Fruit fly (Drosophila melanogaster): ENCODE data around the gene Paf-AHalpha.

The Paf-AHalpha gene

dm6 chrX:15803764-15804563, 18.6 kb upstream of the Paf-AHalpha start, which contains the start of the genes PGRP-LE and sd:
Gene PGRP-LE, minus strand, starts transcription at chrX:15803880.
Gene sd, plus strand, starts transcription at chrX:15804370.
- TF ChIP-seq Gug (GFP tag; IDR thresholded peaks at IDR 0.05) (no peak), CG3032 (tag; optimal IDR thresholded peaks at IDR 0.05) (no peak), svp (GFP tag) (peak; percentile 53), CG6163 (GFP tag; IDR thresholded peaks at IDR 0.05) (peak; percentile 29; the same call in 1 of the 3 replicates), OdsH (GFP tag; optimal IDR thresholded peaks at IDR 0.05) (peak; percentile 11), cyc (GFP tag; optimal IDR thresholded peaks at IDR 0.05) (no peak), Eip78C (GFP tag) (peak; percentile 71), CG6854 (GFP tag; optimal IDR thresholded peaks at IDR 0.05) (peak; percentile 56), Sox102F (GFP tag; optimal IDR thresholded peaks at IDR 0.05) (peak; percentile 40), CG6792 (GFP tag; optimal IDR thresholded peaks at IDR 0.05) (no peak), CG9139 (GFP tag; optimal IDR thresholded peaks at IDR 0.05) (peak; percentile 34), fd85E (GFP tag; optimal IDR thresholded peaks at IDR 0.05) (no peak), esn (GFP tag; optimal IDR thresholded peaks at IDR 0.05) (no peak), CG16779 (tag; optimal IDR thresholded peaks at IDR 0.05) (no peak), CG8119 (GFP tag; IDR thresholded peaks at IDR 0.05) (0 out of 3 replicates have a peak, but pooled peaks have one; percentile 14), CG31627 (GFP tag; optimal IDR thresholded peaks at IDR 0.05) (no peak), spab (GFP tag; optimal IDR thresholded peaks at IDR 0.05) (no peak), CG11902 (GFP tag; optimal IDR thresholded peaks at IDR 0.05) (no peak), Smox (GFP tag; optimal IDR thresholded peaks at IDR 0.05) (peak; percentile 13), CG7368 (GFP tag; optimal IDR thresholded peaks at IDR 0.05) (no peak), Sox15 (GFP tag; optimal IDR thresholded peaks at IDR 0.05) (no peak), CG8632 (GFP tag; optimal IDR thresholded peaks at IDR 0.05) (no peak), Blimp-1 (GFP tag; optimal IDR thresholded peaks at IDR 0.05) (peak; percentile 22), CG11762 (GFP tag; optimal IDR thresholded peaks at IDR 0.05; ENCODE audit: insufficient read depth) (no peak), achi (GFP tag; optimal IDR thresholded peaks at IDR 0.05) (peak; percentile 34), fkh (GFP tag; optimal IDR thresholded peaks at IDR 0.05) (no peak), CG15336 (GFP tag; IDR thresholded peaks at IDR 0.05) (peak; percentile 29; the same call in 1 of the 2 replicates), Met (GFP tag; optimal IDR thresholded peaks at IDR 0.05) (no peak), CG6276 (GFP tag; optimal IDR thresholded peaks at IDR 0.05) (peak; percentile 30)

dm6 chrX:15802880-15803650, 17.7 kb upstream of the Paf-AHalpha start:
- TF ChIP-seq CG7368 (GFP tag; optimal IDR thresholded peaks at IDR 0.05), result no peak
- no peak for TF ChIP-seq topi (GFP tag; optimal IDR thresholded peaks at IDR 0.05)
- peak; percentile 23 for TF ChIP-seq dsx (GFP tag; optimal IDR thresholded peaks at IDR 0.05; ENCODE audit: poor library complexity, severe bottlenecking)
- no peak for TF ChIP-seq Lpt (GFP tag; optimal IDR thresholded peaks at IDR 0.05)
- no peak for TF ChIP-seq CG16779 (tag; optimal IDR thresholded peaks at IDR 0.05)
- no peak for TF ChIP-seq pdm3 (GFP tag; optimal IDR thresholded peaks at IDR 0.05)
- no peak for TF ChIP-seq CG15336 (GFP tag; IDR thresholded peaks at IDR 0.05)
- no peak for TF ChIP-seq Ets21C (GFP tag; optimal IDR thresholded peaks at IDR 0.05)
- no peak for TF ChIP-seq dac (GFP tag; optimal IDR thresholded peaks at IDR 0.05)
- TF ChIP-seq Smox (GFP tag; optimal IDR thresholded peaks at IDR 0.05), result no peak
- TF ChIP-seq CG3032 (tag; optimal IDR thresholded peaks at IDR 0.05), result peak; percentile 28
- no peak for TF ChIP-seq CG1621 (tag; optimal IDR thresholded peaks at IDR 0.05)
- no peak for TF ChIP-seq CG4318 (GFP tag; optimal IDR thresholded peaks at IDR 0.05)
- TF ChIP-seq Hr4 (GFP tag; optimal IDR thresholded peaks at IDR 0.05), result no peak
- TF ChIP-seq CG34406 (GFP tag; optimal IDR thresholded peaks at IDR 0.05), result peak; percentile 33
- TF ChIP-seq CG8119 (GFP tag; IDR thresholded peaks at IDR 0.05), result no peak
- TF ChIP-seq achi (GFP tag; optimal IDR thresholded peaks at IDR 0.05), result peak; percentile 38
- TF ChIP-seq lz (GFP tag; optimal IDR thresholded peaks at IDR 0.05), result peak; percentile 9
- no peak for TF ChIP-seq CG11902 (GFP tag; optimal IDR thresholded peaks at IDR 0.05)
- TF ChIP-seq eg (GFP tag; IDR thresholded peaks at IDR 0.05), result peak; percentile 21; the same call in 1 of the 3 replicates
- TF ChIP-seq vri (GFP tag; optimal IDR thresholded peaks at IDR 0.05), result peak; percentile 52
- TF ChIP-seq CG10669 (GFP tag; optimal IDR thresholded peaks at IDR 0.05), result no peak
- TF ChIP-seq Sox15 (GFP tag; optimal IDR thresholded peaks at IDR 0.05), result no peak
- TF ChIP-seq CG11294 (GFP tag; IDR thresholded peaks at IDR 0.05), result no peak
- no peak for TF ChIP-seq CG8319 (GFP tag; optimal IDR thresholded peaks at IDR 0.05)
- TF ChIP-seq CG6808 (GFP tag; optimal IDR thresholded peaks at IDR 0.05), result no peak
- no peak for TF ChIP-seq net (GFP tag; optimal IDR thresholded peaks at IDR 0.05)
- TF ChIP-seq Gug (GFP tag; IDR thresholded peaks at IDR 0.05), result no peak
